Worm (Caenorhabditis elegans) whole organism, early embryonic: ENCODE results near the gene R07E5.4.

Source experiments
- B0310.2 ChIP-seq: sonication (generic microtip); optimal IDR thresholded peaks from 2 replicates; lab custom pipeline; 2016; ENCODE audit warnings: mild to moderate bottlenecking, missing genetic modification characterization, missing compliant biosample characterization
- aly-1 ChIP-seq: sonication (generic microtip); optimal IDR thresholded peaks from 2 replicates; lab custom pipeline; 2016; ENCODE audit warnings: missing genetic modification characterization, missing compliant biosample characterization
- ama-1 ChIP-seq: fragments of 150-350 bp; optimal IDR thresholded peaks from 2 replicates; lab custom pipeline; 2014
- ceh-13 ChIP-seq: fragments of 200-800 bp; sonication (Bioruptor generic); optimal IDR thresholded peaks from 2 replicates; lab custom pipeline; 2018; ENCODE audit warnings: mild to moderate bottlenecking, missing genetic modification characterization, missing compliant biosample characterization
- ceh-36 ChIP-seq: sonication (generic microtip); optimal IDR thresholded peaks from 2 replicates; lab custom pipeline; 2016; ENCODE audit warnings: missing genetic modification characterization, inconsistent platforms, missing compliant biosample characterization
- ets-7 ChIP-seq: sonication (generic microtip); optimal IDR thresholded peaks from 2 replicates; lab custom pipeline; 2016; ENCODE audit warnings: missing genotype, missing genetic modification characterization, missing compliant biosample characterization
- flt-1 ChIP-seq: fragments of 200-800 bp; sonication (Bioruptor generic); IDR thresholded peaks from 2 replicates; pipeline ENCODE4 v1.3.6; 2022; ENCODE audit warnings: missing genetic modification characterization, missing compliant biosample characterization
- hmbx-1 ChIP-seq: sonication (generic microtip); optimal IDR thresholded peaks from 2 replicates; lab custom pipeline; 2016; ENCODE audit warnings: mild to moderate bottlenecking, missing genetic modification characterization, missing compliant biosample characterization
- hmg-4 ChIP-seq: fragments of 200-800 bp; sonication (Bioruptor generic); optimal IDR thresholded peaks from 2 replicates; lab custom pipeline; 2018; ENCODE audit warnings: mild to moderate bottlenecking, missing genetic modification characterization, missing compliant biosample characterization
- hnd-1 ChIP-seq: sonication (generic microtip); optimal IDR thresholded peaks from 2 replicates; lab custom pipeline; 2016; ENCODE audit warnings: missing genetic modification characterization, missing compliant biosample characterization
- scrt-1 ChIP-seq: fragments of 200-800 bp; sonication (Bioruptor generic); IDR thresholded peaks from 2 replicates; pipeline ENCODE4 v1.3.6; 2022; ENCODE audit warnings: missing genetic modification characterization, missing compliant biosample characterization
- tbx-11 ChIP-seq: fragments of 200-800 bp; sonication (Bioruptor generic); IDR thresholded peaks from 2 replicates; pipeline ENCODE4 v1.3.6; 2022; ENCODE audit warnings: missing genetic modification characterization, missing compliant biosample characterization
- tbx-37 ChIP-seq: fragments of 200-800 bp; sonication (Bioruptor generic); conservative IDR thresholded peaks from 2 replicates; pipeline ENCODE4 v1.3.6; 2022; ENCODE audit warnings: missing genetic modification reagents, missing genetic modification characterization, missing compliant biosample characterization
- tra-4 ChIP-seq: sonication (generic microtip); optimal IDR thresholded peaks from 2 replicates; lab custom pipeline; 2017; ENCODE audit warnings: missing genetic modification characterization, missing compliant biosample characterization

ce11 chrIII:4444492-4444891, 49.9 kb downstream of the R07E5.4 start:
- TF ChIP-seq ama-1 (lab: Kevin White, UChicago), result no peak
- no peak for TF ChIP-seq flt-1 (GFP tag; lab: Robert Waterston, UW)
- no peak for TF ChIP-seq aly-1 (tag; lab: Kevin White, UChicago)
- TF ChIP-seq tra-4 (tag; lab: Kevin White, UChicago), result no peak
- no peak for TF ChIP-seq hmg-4 (GFP tag; lab: Kevin White, UChicago)
- no peak for TF ChIP-seq ceh-36 (tag; lab: Kevin White, UChicago)
- TF ChIP-seq hnd-1 (tag; lab: Kevin White, UChicago), result no peak
- no peak for TF ChIP-seq B0310.2 (tag; lab: Kevin White, UChicago)
- TF ChIP-seq hmbx-1 (tag; lab: Kevin White, UChicago), result no peak
- TF ChIP-seq ceh-13 (GFP tag; lab: Kevin White, UChicago), result no peak
- no peak for TF ChIP-seq ets-7 (tag; lab: Kevin White, UChicago)
- no peak for TF ChIP-seq scrt-1 (GFP tag; lab: Robert Waterston, UW)
- TF ChIP-seq tbx-37 (GFP tag; lab: Robert Waterston, UW), result no peak
- TF ChIP-seq tbx-11 (GFP tag; lab: Robert Waterston, UW), result no peak
